Worm (Caenorhabditis elegans) whole organism, L1 larva: ENCODE measurements around the gene sre-49.

Experiments used
- aha-1 ChIP-seq: fragments of 150-350 bp; optimal IDR thresholded peaks from 2 replicates; lab custom pipeline; 2014; ENCODE audit warnings: missing biosample characterization, missing genetic modification characterization
- ces-1 ChIP-seq: fragments of 150-350 bp; optimal IDR thresholded peaks from 2 replicates; lab custom pipeline; 2014; ENCODE audit warnings: missing biosample characterization, missing genetic modification reagents, missing genetic modification characterization
- dsc-1 ChIP-seq: sonication (generic microtip); optimal IDR thresholded peaks from 2 replicates; lab custom pipeline; 2016; ENCODE audit warnings: mild to moderate bottlenecking, missing genetic modification characterization, missing compliant biosample characterization
- efl-1 ChIP-seq, 4 experiments: fragments of 150-350 bp; optimal IDR thresholded peaks in 3 of 4; peaks in 1 of 4; 1 replicate in 1 of 4; 2 replicates in 3 of 4; lab custom pipeline; 2014; ENCODE audit warnings: missing biosample characterization in 2 of 4, missing genetic modification characterization in 2 of 4, missing genetic modification reagents in 2 of 4
- efl-3 ChIP-seq: fragments of 200-800 bp; sonication (Bioruptor generic); optimal IDR thresholded peaks from 2 replicates; lab custom pipeline; 2018; ENCODE audit warnings: mild to moderate bottlenecking, missing genetic modification characterization, missing compliant biosample characterization
- fkh-8 ChIP-seq: sonication (generic microtip); optimal IDR thresholded peaks from 2 replicates; lab custom pipeline; 2016; ENCODE audit warnings: mild to moderate bottlenecking, missing genetic modification characterization, missing compliant biosample characterization
- hpl-2 ChIP-seq: fragments of 150-350 bp; optimal IDR thresholded peaks from 2 replicates; lab custom pipeline; 2014; ENCODE audit warnings: missing biosample characterization, missing genetic modification reagents, missing genetic modification characterization
- lin-14 ChIP-seq: fragments of 200-800 bp; sonication (Bioruptor generic); optimal IDR thresholded peaks from 2 replicates; lab custom pipeline; 2018; ENCODE audit warnings: mild to moderate bottlenecking, missing genetic modification characterization, moderate library complexity, missing compliant biosample characterization
- lir-3 ChIP-seq: sonication (generic microtip); optimal IDR thresholded peaks from 2 replicates; lab custom pipeline; 2016; ENCODE audit warnings: mild to moderate bottlenecking, missing genetic modification characterization, moderate library complexity, missing compliant biosample characterization; ENCODE audit not compliant: poor library complexity
- lsy-2 ChIP-seq, 2 experiments: fragments of 150-350 bp; optimal IDR thresholded peaks; 2 replicates each; lab custom pipeline; 2014; ENCODE audit warnings: missing biosample characterization in 2 of 2, missing genetic modification characterization in 2 of 2
- mab-9 ChIP-seq: fragments of 200-800 bp; sonication (Bioruptor generic); IDR thresholded peaks from 2 replicates; pipeline ENCODE4 v1.3.6; 2022; ENCODE audit warnings: missing genetic modification reagents, missing genetic modification characterization, missing compliant biosample characterization
- mdl-1 ChIP-seq, 2 experiments: fragments of 150-350 bp; optimal IDR thresholded peaks; 2 replicates each; lab custom pipeline; 2014 to 2017; ENCODE audit warnings: missing biosample characterization in 2 of 2, missing genetic modification characterization in 2 of 2, inconsistent platforms in 1 of 2
- nhr-19 ChIP-seq: fragments of 200-800 bp; sonication (Bioruptor generic); conservative IDR thresholded peaks from 2 replicates; pipeline ENCODE4 v1.3.6; 2022; ENCODE audit warnings: missing genetic modification characterization, missing compliant biosample characterization
- nhr-71 ChIP-seq: sonication (generic microtip); optimal IDR thresholded peaks from 2 replicates; lab custom pipeline; 2016; ENCODE audit warnings: mild to moderate bottlenecking, missing genetic modification characterization, moderate library complexity, missing compliant biosample characterization
- nhr-76 ChIP-seq: sonication (generic microtip); optimal IDR thresholded peaks from 2 replicates; lab custom pipeline; 2017; ENCODE audit warnings: missing biosample characterization, missing genetic modification characterization
- rnt-1 ChIP-seq: sonication (generic microtip); optimal IDR thresholded peaks from 2 replicates; lab custom pipeline; 2016; ENCODE audit warnings: mild to moderate bottlenecking, missing genetic modification characterization, moderate library complexity, missing compliant biosample characterization
- snu-23 ChIP-seq: sonication (generic microtip); optimal IDR thresholded peaks from 2 replicates; lab custom pipeline; 2016; ENCODE audit warnings: missing genetic modification characterization, missing compliant biosample characterization
- sox-4 ChIP-seq: sonication (generic microtip); optimal IDR thresholded peaks from 2 replicates; lab custom pipeline; 2016; ENCODE audit warnings: missing genetic modification characterization, missing compliant biosample characterization
- sup-37 ChIP-seq: fragments of 200-800 bp; sonication (Bioruptor generic); optimal IDR thresholded peaks from 2 replicates; lab custom pipeline; 2018; ENCODE audit warnings: mild to moderate bottlenecking, missing genetic modification characterization, missing compliant biosample characterization
- swsn-7 ChIP-seq: sonication (generic microtip); optimal IDR thresholded peaks from 2 replicates; lab custom pipeline; 2016; ENCODE audit warnings: missing genetic modification characterization, missing compliant biosample characterization
- unc-30 ChIP-seq: sonication (generic microtip); optimal IDR thresholded peaks from 2 replicates; lab custom pipeline; 2017; ENCODE audit warnings: missing biosample characterization, missing genetic modification characterization
- unc-86 ChIP-seq: sonication (generic microtip); optimal IDR thresholded peaks from 2 replicates; lab custom pipeline; 2016; ENCODE audit warnings: missing genetic modification characterization, missing compliant biosample characterization
- zip-4 ChIP-seq: fragments of 200-800 bp; sonication (Bioruptor generic); optimal IDR thresholded peaks from 2 replicates; lab custom pipeline; 2018; ENCODE audit warnings: mild to moderate bottlenecking, missing genetic modification characterization, moderate library complexity, missing compliant biosample characterization
- ztf-11 ChIP-seq, 2 experiments: sonication (generic microtip); optimal IDR thresholded peaks; 2 replicates each; lab custom pipeline; 2016 to 2017; ENCODE audit warnings: missing genetic modification characterization in 2 of 2, missing biosample characterization in 1 of 2, missing compliant biosample characterization in 1 of 2

The sre-49 gene

ce11 chrII:12353816-12354215 lies 35.2 kb downstream of the sre-49 start:
- TF ChIP-seq rnt-1 (tag; lab: Kevin White, UChicago): peak; percentile 69
- TF ChIP-seq hpl-2 (GFP tag; lab: Kevin White, UChicago): no peak
- TF ChIP-seq lsy-2 (tag; optimal IDR thresholded peaks at IDR 0.05; lab: Kevin White, UChicago): peak in 1 of 2 experiments; percentile 25
- peak; percentile 51 for TF ChIP-seq lin-14 (GFP tag; lab: Kevin White, UChicago)
- TF ChIP-seq zip-4 (GFP tag; lab: Kevin White, UChicago): no peak
- no peak for TF ChIP-seq fkh-8
- TF ChIP-seq lir-3 (tag; lab: Kevin White, UChicago): no peak
- TF ChIP-seq sup-37 (GFP tag; lab: Kevin White, UChicago): no peak
- peak; percentile 1 for TF ChIP-seq snu-23 (GFP tag; lab: Kevin White, UChicago)
- peak in 1 of 2 experiments; percentile 14 for TF ChIP-seq mdl-1 (tag; optimal IDR thresholded peaks at IDR 0.05; lab: Kevin White, UChicago)
- TF ChIP-seq ces-1 (GFP tag; lab: Kevin White, UChicago): no peak
- TF ChIP-seq nhr-71 (tag; lab: Kevin White, UChicago): peak; percentile 24
- TF ChIP-seq efl-1 (optimal IDR thresholded peaks at IDR 0.05; lab: Kevin White, UChicago): no peak
- TF ChIP-seq efl-1 (GFP tag; optimal IDR thresholded peaks at IDR 0.05 in 1 of 2; lab: Kevin White, UChicago): peak in 1 of 2 experiments; percentile 56
- TF ChIP-seq sox-4 (tag; lab: Kevin White, UChicago): no peak
- no peak for TF ChIP-seq nhr-19 (GFP tag; lab: Robert Waterston, UW)
- no peak for TF ChIP-seq unc-30

ce11 chrII:12362262-12362661 lies 43.6 kb downstream of the sre-49 start:
- no peak for TF ChIP-seq dsc-1 (tag; lab: Kevin White, UChicago)
- TF ChIP-seq mab-9 (GFP tag; lab: Robert Waterston, UW): no peak
- no peak for TF ChIP-seq aha-1 (tag; lab: Kevin White, UChicago)
- no peak for TF ChIP-seq efl-3 (GFP tag; lab: Kevin White, UChicago)
- no peak for TF ChIP-seq swsn-7 (tag; lab: Kevin White, UChicago)
- TF ChIP-seq unc-86 (tag; lab: Kevin White, UChicago): no peak
- TF ChIP-seq nhr-76: no peak
- no peak for TF ChIP-seq ztf-11 (tag; optimal IDR thresholded peaks at IDR 0.05; lab: Kevin White, UChicago)

- TF ChIP-seq nhr-76: no peak
- TF ChIP-seq rnt-1 (tag; lab: Kevin White, UChicago): no peak
- peak; percentile 57 for TF ChIP-seq lin-14 (GFP tag; lab: Kevin White, UChicago)
- TF ChIP-seq, all 84 proteins: peak for 1
Measured at ce11 chrII:12369202-12369601, 50.6 kb downstream of the sre-49 start.
